Fruit fly (Drosophila melanogaster): ENCODE data around the gene pes.

The pes gene

dm6 chr2L:7962237-7962636, 31.7 kb downstream of the pes start:
- TF ChIP-seq net (GFP tag; optimal IDR thresholded peaks at IDR 0.05) (no peak), dsx (GFP tag; optimal IDR thresholded peaks at IDR 0.05; ENCODE audit: poor library complexity, severe bottlenecking) (peak; percentile 65), CG6163 (GFP tag; IDR thresholded peaks at IDR 0.05) (0 out of 3 replicates have a peak, but pooled peaks have one; percentile 19), CG6808 (GFP tag; optimal IDR thresholded peaks at IDR 0.05) (peak; percentile 12), CG15336 (GFP tag; IDR thresholded peaks at IDR 0.05) (no peak), ss (GFP tag; optimal IDR thresholded peaks at IDR 0.05) (peak; percentile 8 to 16), CG11902 (GFP tag; optimal IDR thresholded peaks at IDR 0.05) (no peak), CG6854 (GFP tag; optimal IDR thresholded peaks at IDR 0.05) (peak; percentile 12)

dm6 chr2L:7960581-7961530, 33.1 kb downstream of the pes start:
- TF ChIP-seq CG8119 (GFP tag; IDR thresholded peaks at IDR 0.05), result peak; percentile 75
- peak; percentile 63 for TF ChIP-seq dsx (GFP tag; optimal IDR thresholded peaks at IDR 0.05; ENCODE audit: poor library complexity, severe bottlenecking)
- peak; percentile 63 for TF ChIP-seq svp (GFP tag)
- no peak for TF ChIP-seq CG7368 (GFP tag; optimal IDR thresholded peaks at IDR 0.05)
- peak; percentile 66 for TF ChIP-seq vri (GFP tag; optimal IDR thresholded peaks at IDR 0.05)
- TF ChIP-seq CG6792 (GFP tag; optimal IDR thresholded peaks at IDR 0.05), result no peak
- peak; percentile 26 for TF ChIP-seq CG32006 (GFP tag; optimal IDR thresholded peaks at IDR 0.05)
- no peak for TF ChIP-seq Gug (GFP tag; IDR thresholded peaks at IDR 0.05)
- no peak for TF ChIP-seq CG4318 (GFP tag; optimal IDR thresholded peaks at IDR 0.05)
- peak; percentile 14 for TF ChIP-seq CG10669 (GFP tag; optimal IDR thresholded peaks at IDR 0.05)
- TF ChIP-seq CG11902 (GFP tag; optimal IDR thresholded peaks at IDR 0.05), result no peak
- no peak for TF ChIP-seq Blimp-1 (GFP tag; optimal IDR thresholded peaks at IDR 0.05)
- TF ChIP-seq Lpt (GFP tag; optimal IDR thresholded peaks at IDR 0.05), result no peak
- TF ChIP-seq CG8632 (GFP tag; optimal IDR thresholded peaks at IDR 0.05), result peak; percentile 27
- no peak for TF ChIP-seq Sox15 (GFP tag; optimal IDR thresholded peaks at IDR 0.05)
- TF ChIP-seq dac (GFP tag; optimal IDR thresholded peaks at IDR 0.05), result no peak
- no peak for TF ChIP-seq CG6854 (GFP tag; optimal IDR thresholded peaks at IDR 0.05)
- TF ChIP-seq CG34406 (GFP tag; optimal IDR thresholded peaks at IDR 0.05), result peak; percentile 48
- no peak for TF ChIP-seq Sox102F (GFP tag; optimal IDR thresholded peaks at IDR 0.05)
- peak; percentile 44 for TF ChIP-seq spab (GFP tag; optimal IDR thresholded peaks at IDR 0.05)
- TF ChIP-seq Eip93F (GFP tag; optimal IDR thresholded peaks at IDR 0.05), result no peak
- TF ChIP-seq net (GFP tag; optimal IDR thresholded peaks at IDR 0.05), result peak; percentile 22
- no peak for TF ChIP-seq CG11294 (GFP tag; IDR thresholded peaks at IDR 0.05)
- no peak for TF ChIP-seq acj6 (GFP tag; optimal IDR thresholded peaks at IDR 0.05)
- no peak for TF ChIP-seq esn (GFP tag; optimal IDR thresholded peaks at IDR 0.05)
- TF ChIP-seq CG10631 (GFP tag; optimal IDR thresholded peaks at IDR 0.05), result no peak
- TF ChIP-seq CG9139 (GFP tag; optimal IDR thresholded peaks at IDR 0.05), result peak; percentile 67
- peak; percentile 79 for TF ChIP-seq Eip78C (GFP tag)
- peak; percentile 45; the same call in 1 of the 2 replicates for TF ChIP-seq CG15336 (GFP tag; IDR thresholded peaks at IDR 0.05)
- no peak for TF ChIP-seq Ets21C (GFP tag; optimal IDR thresholded peaks at IDR 0.05)
- no peak for TF ChIP-seq Ets96B (tag; optimal IDR thresholded peaks at IDR 0.05)
- TF ChIP-seq Hr4 (GFP tag; optimal IDR thresholded peaks at IDR 0.05), result peak; percentile 1
- TF ChIP-seq eg (GFP tag; IDR thresholded peaks at IDR 0.05), result peak; percentile 67
- TF ChIP-seq CG1621 (tag; optimal IDR thresholded peaks at IDR 0.05), result no peak
- no peak for TF ChIP-seq Smox (GFP tag; optimal IDR thresholded peaks at IDR 0.05)
- TF ChIP-seq CG3919 (GFP tag; optimal IDR thresholded peaks at IDR 0.05), result no peak
- no peak for TF ChIP-seq cyc (GFP tag; optimal IDR thresholded peaks at IDR 0.05)
- TF ChIP-seq salr (GFP tag; optimal IDR thresholded peaks at IDR 0.05), result peak in 1 of 2 experiments; percentile 29
- peak; percentile 83 for TF ChIP-seq CG6276 (GFP tag; optimal IDR thresholded peaks at IDR 0.05)
- TF ChIP-seq fd59A (GFP tag; optimal IDR thresholded peaks at IDR 0.05), result no peak
- peak; percentile 65 to 75 for TF ChIP-seq ss (GFP tag; optimal IDR thresholded peaks at IDR 0.05)
- TF ChIP-seq Sox14 (GFP tag; optimal IDR thresholded peaks at IDR 0.05), result no peak
- TF ChIP-seq OdsH (GFP tag; optimal IDR thresholded peaks at IDR 0.05), result peak; percentile 9
- peak; percentile 98 for TF ChIP-seq fkh (GFP tag; optimal IDR thresholded peaks at IDR 0.05)

Measured in whole organism, prepupa.